Fruit fly (Drosophila melanogaster) whole organism, embryonic: ENCODE results near the gene PNKP.

ENCODE experiments used
- CG13624 ChIP-seq: fragments of 200-800 bp; sonication (Bioruptor generic); optimal IDR thresholded peaks from 2 replicates; lab custom pipeline; 2016; ENCODE audit warnings: missing biosample characterization, missing genetic modification characterization
- CG16779 ChIP-seq: fragments of 200-800 bp; sonication (Bioruptor generic); IDR thresholded peaks from 2 replicates; pipeline ENCODE4 v1.3.6; 2022; ENCODE audit warnings: missing biosample characterization, missing genetic modification characterization
- CG2116 ChIP-seq: fragments of 200-800 bp; sonication (Bioruptor generic); optimal IDR thresholded peaks from 3 replicates; lab custom pipeline; 2018; ENCODE audit warnings: missing biosample characterization, mild to moderate bottlenecking, missing genetic modification characterization
- CG2120 ChIP-seq: fragments of 200-800 bp; sonication (Bioruptor generic); optimal IDR thresholded peaks from 3 replicates; lab custom pipeline; 2016; ENCODE audit warnings: missing biosample characterization, missing genetic modification characterization
- CG4617 ChIP-seq: fragments of 200-800 bp; sonication (Bioruptor generic); optimal IDR thresholded peaks from 3 replicates; lab custom pipeline; 2016; ENCODE audit warnings: missing biosample characterization, missing genetic modification characterization, borderline replicate concordance
- Deaf1 ChIP-seq: fragments of 200-800 bp; optimal IDR thresholded peaks from 3 replicates; lab custom pipeline; 2019; ENCODE audit warnings: missing biosample characterization, mild to moderate bottlenecking, missing genetic modification characterization, moderate library complexity
- Dll ChIP-seq: fragments of 200-800 bp; sonication (Bioruptor generic); IDR thresholded peaks from 4 replicates; pipeline ENCODE4 v1.3.6; 2022; ENCODE audit warnings: missing biosample characterization, missing genetic modification characterization; ENCODE audit not compliant: partially characterized antibody
- HLH4C ChIP-seq: fragments of 200-800 bp; sonication (Bioruptor generic); IDR thresholded peaks from 3 replicates; pipeline ENCODE4 v1.3.6; 2022; ENCODE audit warnings: missing biosample characterization, missing genetic modification characterization; ENCODE audit not compliant: partially characterized antibody
- Xrp1 ChIP-seq: fragments of 200-800 bp; sonication (Bioruptor generic); IDR thresholded peaks from 2 replicates; pipeline ENCODE4 v1.3.6; 2022; ENCODE audit warnings: missing biosample characterization, missing genetic modification characterization
- fd64A ChIP-seq: fragments of 200-800 bp; sonication (Bioruptor generic); optimal IDR thresholded peaks from 3 replicates; lab custom pipeline; 2018; ENCODE audit warnings: missing biosample characterization, mild to moderate bottlenecking, missing genetic modification characterization
- lbe ChIP-seq: fragments of 200-800 bp; sonication (Bioruptor generic); optimal IDR thresholded peaks from 2 replicates; lab custom pipeline; 2016; ENCODE audit warnings: missing biosample characterization, mild to moderate bottlenecking, missing genetic modification characterization
- nerfin-2 ChIP-seq: fragments of 200-800 bp; sonication (Bioruptor generic); IDR thresholded peaks from 2 replicates; pipeline ENCODE4 v1.3.6; 2022; ENCODE audit warnings: missing biosample characterization, missing genetic modification characterization; ENCODE audit not compliant: partially characterized antibody
- pan ChIP-seq, 4 experiments: fragments of >200 bp in 3 of 4; fragments of 200-800 bp in 1 of 4; sonication (Bioruptor generic) in 1 of 4; optimal IDR thresholded peaks in 3 of 4; IDR thresholded peaks in 1 of 4; 2 replicates each; pipeline versions ENCODE4 v1.3.6 to Lab custom; 2017 to 2022; ENCODE audit warnings: missing biosample characterization in 2 of 4, missing genetic modification characterization in 2 of 4, mixed read lengths in 1 of 4
- tx ChIP-seq: fragments of 200-800 bp; sonication (Bioruptor generic); optimal IDR thresholded peaks from 2 replicates; lab custom pipeline; 2016; ENCODE audit warnings: missing biosample characterization, missing genetic modification characterization

dm6 chr3R:8358004-8358403 lies 14.7 kb upstream of the PNKP start:
- TF ChIP-seq nerfin-2 (GFP tag; lab: Robert Waterston, UW) (no peak), fd64A (GFP tag; lab: Kevin White, UChicago) (no peak), HLH4C (GFP tag; lab: Robert Waterston, UW) (no peak), CG13624 (GFP tag; lab: Kevin White, UChicago) (no peak), lbe (GFP tag; lab: Kevin White, UChicago) (no peak), Deaf1 (tag; lab: Kevin White, UChicago) (no peak), pan (optimal IDR thresholded peaks at IDR 0.05; lab: Kevin White, UChicago) (no peak), pan (GFP tag; optimal IDR thresholded peaks at IDR 0.05 in 1 of 2, IDR thresholded peaks at IDR 0.05 in 1 of 2) (no peak), CG2116 (GFP tag; lab: Kevin White, UChicago) (no peak), tx (no peak), CG16779 (GFP tag; lab: Robert Waterston, UW) (no peak), Dll (GFP tag; lab: Robert Waterston, UW) (no peak), CG2120 (GFP tag; lab: Kevin White, UChicago) (no peak), CG4617 (no peak), Xrp1 (GFP tag; lab: Robert Waterston, UW) (no peak)
